Fruit fly (Drosophila melanogaster) whole organism, embryonic: ENCODE results near the gene Chrac-14.
A peak's percentile ranks its signal among the peaks of the same experiment; 100 is the strongest.

Experiments
- Bgb ChIP-seq: fragments of 200-800 bp; sonication (Bioruptor generic); IDR thresholded peaks from 2 replicates; pipeline ENCODE4 v1.3.6; 2022; ENCODE audit warnings: missing biosample characterization, missing genetic modification characterization; ENCODE audit not compliant: partially characterized antibody
- CG10274 ChIP-seq: fragments of 200-800 bp; sonication (Bioruptor generic); optimal IDR thresholded peaks from 3 replicates; lab custom pipeline; 2017; ENCODE audit warnings: missing biosample characterization, mild to moderate bottlenecking, missing genetic modification characterization
- CG11504 ChIP-seq: fragments of 200-800 bp; sonication (Bioruptor generic); optimal IDR thresholded peaks from 3 replicates; lab custom pipeline; 2019; ENCODE audit warnings: missing biosample characterization, mild to moderate bottlenecking, missing genetic modification characterization, moderate library complexity
- CG12155 ChIP-seq: fragments of 200-800 bp; sonication (Bioruptor generic); optimal IDR thresholded peaks from 3 replicates; lab custom pipeline; 2016; ENCODE audit warnings: missing biosample characterization, missing genetic modification characterization
- CG12219 ChIP-seq: fragments of 200-800 bp; sonication (Bioruptor generic); optimal IDR thresholded peaks from 3 replicates; lab custom pipeline; 2018; ENCODE audit warnings: missing biosample characterization, mild to moderate bottlenecking, missing genetic modification characterization
- CG14860 ChIP-seq: fragments of 200-800 bp; sonication (Bioruptor generic); IDR thresholded peaks from 3 replicates; pipeline ENCODE4 v1.3.6; 2022; ENCODE audit warnings: missing biosample characterization, missing genetic modification characterization; ENCODE audit not compliant: partially characterized antibody
- CG16863 ChIP-seq: fragments of 200-800 bp; sonication (Bioruptor generic); optimal IDR thresholded peaks from 3 replicates; lab custom pipeline; 2016; ENCODE audit warnings: missing biosample characterization, missing genetic modification characterization
- CG17359 ChIP-seq: fragments of 200-800 bp; sonication (Bioruptor generic); optimal IDR thresholded peaks from 3 replicates; lab custom pipeline; 2018; ENCODE audit warnings: missing biosample characterization, mild to moderate bottlenecking, missing genetic modification characterization, moderate library complexity
- CG18011 ChIP-seq: fragments of 200-800 bp; sonication (Bioruptor generic); optimal IDR thresholded peaks from 2 replicates; lab custom pipeline; 2017; ENCODE audit warnings: missing biosample characterization, missing genetic modification characterization, mild to moderate bottlenecking, moderate library complexity, missing genotype
- CG18764 ChIP-seq: fragments of 200-800 bp; sonication (Bioruptor generic); optimal IDR thresholded peaks from 3 replicates; lab custom pipeline; 2016; ENCODE audit warnings: missing biosample characterization, missing genetic modification characterization
- CG30020 ChIP-seq: fragments of 200-800 bp; optimal IDR thresholded peaks from 2 replicates; lab custom pipeline; 2019; ENCODE audit warnings: missing biosample characterization, mild to moderate bottlenecking, missing genetic modification characterization, moderate library complexity
- CG3065 ChIP-seq: fragments of 200-800 bp; sonication (Bioruptor generic); optimal IDR thresholded peaks from 2 replicates; lab custom pipeline; 2016; ENCODE audit warnings: missing biosample characterization, missing genetic modification characterization
- CG3163 ChIP-seq: fragments of 200-800 bp; sonication (Bioruptor generic); optimal IDR thresholded peaks from 3 replicates; lab custom pipeline; 2016; ENCODE audit warnings: missing biosample characterization, missing genetic modification characterization
- CG4617 ChIP-seq: fragments of 200-800 bp; sonication (Bioruptor generic); optimal IDR thresholded peaks from 3 replicates; lab custom pipeline; 2016; ENCODE audit warnings: missing biosample characterization, missing genetic modification characterization, borderline replicate concordance
- CG4707 ChIP-seq: fragments of 200-800 bp; sonication (Bioruptor generic); optimal IDR thresholded peaks from 2 replicates; lab custom pipeline; 2018; ENCODE audit warnings: missing biosample characterization, mild to moderate bottlenecking, missing genetic modification characterization, moderate library complexity
- CG5953 ChIP-seq: fragments of 200-800 bp; sonication (Bioruptor generic); IDR thresholded peaks from 2 replicates; pipeline ENCODE4 v1.3.6; 2022; ENCODE audit warnings: missing biosample characterization, missing genetic modification characterization
- CG7786 ChIP-seq: fragments of 200-800 bp; sonication (Bioruptor generic); optimal IDR thresholded peaks from 2 replicates; lab custom pipeline; 2016; ENCODE audit warnings: missing biosample characterization, missing genetic modification characterization
- CG8388 ChIP-seq: fragments of 200-800 bp; sonication (Bioruptor generic); optimal IDR thresholded peaks from 2 replicates; lab custom pipeline; 2019; ENCODE audit warnings: missing biosample characterization, mild to moderate bottlenecking, missing genetic modification characterization, moderate library complexity
- CG9215 ChIP-seq: fragments of 200-800 bp; sonication (Bioruptor generic); IDR thresholded peaks from 2 replicates; pipeline ENCODE4 v1.3.6; 2022; ENCODE audit warnings: missing biosample characterization, missing genetic modification characterization
- CG9876 ChIP-seq: fragments of 200-800 bp; sonication (Bioruptor generic); optimal IDR thresholded peaks from 2 replicates; lab custom pipeline; 2016; ENCODE audit warnings: missing biosample characterization, missing genetic modification characterization
- CG9932 ChIP-seq: fragments of 200-800 bp; sonication (Bioruptor generic); IDR thresholded peaks from 2 replicates; pipeline ENCODE4 v1.3.6; 2022; ENCODE audit warnings: missing biosample characterization, missing genetic modification characterization
- Doc3 ChIP-seq: fragments of 200-800 bp; sonication (Bioruptor generic); IDR thresholded peaks from 3 replicates; pipeline ENCODE4 v1.3.6; 2022; ENCODE audit warnings: missing biosample characterization, missing genetic modification characterization; ENCODE audit not compliant: partially characterized antibody
- Ets97D ChIP-seq: fragments of 200-800 bp; sonication (Bioruptor generic); optimal IDR thresholded peaks from 3 replicates; lab custom pipeline; 2016; ENCODE audit warnings: missing biosample characterization, missing genetic modification characterization
- HHEX ChIP-seq: fragments of 200-800 bp; sonication (Bioruptor generic); optimal IDR thresholded peaks from 3 replicates; lab custom pipeline; 2017; ENCODE audit warnings: missing biosample characterization, mild to moderate bottlenecking, missing genetic modification characterization, missing genetic modification reagents
- HmgD ChIP-seq: fragments of 200-800 bp; sonication (Bioruptor generic); optimal IDR thresholded peaks from 3 replicates; lab custom pipeline; 2016; ENCODE audit warnings: missing biosample characterization, missing genetic modification characterization
- Hmx ChIP-seq: fragments of 200-800 bp; sonication (Bioruptor generic); optimal IDR thresholded peaks from 2 replicates; lab custom pipeline; 2016; ENCODE audit warnings: missing biosample characterization, missing genetic modification characterization
- Hr39 ChIP-seq: fragments of >200 bp; optimal IDR thresholded peaks from 2 replicates; lab custom pipeline; 2017
- Lhr ChIP-seq: fragments of 200-800 bp; sonication (Bioruptor generic); optimal IDR thresholded peaks from 3 replicates; lab custom pipeline; 2017; ENCODE audit warnings: mild to moderate bottlenecking, missing biosample characterization, missing genetic modification reagents, missing genetic modification characterization
- Max ChIP-seq: fragments of 200-800 bp; sonication (Bioruptor generic); optimal IDR thresholded peaks from 2 replicates; lab custom pipeline; 2016; ENCODE audit warnings: missing biosample characterization, mild to moderate bottlenecking, missing genetic modification characterization
- Nf-YA ChIP-seq: fragments of 200-800 bp; sonication (Bioruptor generic); IDR thresholded peaks from 2 replicates; pipeline ENCODE4 v1.3.6; 2022; ENCODE audit warnings: missing biosample characterization, missing genetic modification characterization
- Rfx ChIP-seq: fragments of 200-800 bp; sonication (Bioruptor generic); IDR thresholded peaks from 2 replicates; pipeline ENCODE4 v1.3.6; 2022; ENCODE audit warnings: missing biosample characterization, missing genetic modification characterization
- aop ChIP-seq: fragments of 200-800 bp; sonication (Bioruptor generic); IDR thresholded peaks from 2 replicates; pipeline ENCODE4 v1.3.6; 2022; ENCODE audit warnings: missing biosample characterization, missing genetic modification characterization
- dpn ChIP-seq, 2 experiments: fragments of 200-800 bp; sonication (Bioruptor generic); optimal IDR thresholded peaks; 3 replicates each; lab custom pipeline; 2016; ENCODE audit warnings: missing biosample characterization in 2 of 2, missing genetic modification characterization in 2 of 2
- eve ChIP-seq, 2 experiments: fragments of >200 bp; optimal IDR thresholded peaks; 2 replicates each; lab custom pipeline; 2017; ENCODE audit warnings: missing biosample characterization in 2 of 2, missing genetic modification characterization in 2 of 2
- insv ChIP-seq, 2 experiments: fragments of 200-800 bp; sonication (Bioruptor generic); optimal IDR thresholded peaks; 3 replicates each; lab custom pipeline; 2016 to 2018; ENCODE audit warnings: missing biosample characterization in 2 of 2, missing genetic modification characterization in 2 of 2
- jigr1 ChIP-seq: fragments of 200-800 bp; sonication (Bioruptor generic); IDR thresholded peaks from 3 replicates; pipeline ENCODE4 v1.3.6; 2022; ENCODE audit warnings: missing biosample characterization, missing genetic modification characterization
- nau ChIP-seq: fragments of 200-800 bp; sonication (Bioruptor generic); optimal IDR thresholded peaks from 3 replicates; lab custom pipeline; 2017; ENCODE audit warnings: missing biosample characterization, mild to moderate bottlenecking, missing genetic modification characterization, missing genetic modification reagents
- nmo ChIP-seq: fragments of 200-800 bp; sonication (Bioruptor generic); optimal IDR thresholded peaks from 2 replicates; lab custom pipeline; 2018; ENCODE audit warnings: missing biosample characterization, mild to moderate bottlenecking, missing genetic modification characterization, moderate library complexity
- phol ChIP-seq: fragments of 200-800 bp; sonication (Bioruptor generic); optimal IDR thresholded peaks from 3 replicates; lab custom pipeline; 2018; ENCODE audit warnings: missing biosample characterization, mild to moderate bottlenecking, missing genetic modification characterization, moderate library complexity
- pzg ChIP-seq: fragments of 200-800 bp; sonication (Bioruptor generic); optimal IDR thresholded peaks from 3 replicates; lab custom pipeline; 2018; ENCODE audit warnings: missing biosample characterization, mild to moderate bottlenecking, missing genetic modification characterization, moderate library complexity
- salm ChIP-seq: fragments of 200-800 bp; sonication (Bioruptor generic); optimal IDR thresholded peaks from 2 replicates; lab custom pipeline; 2018; ENCODE audit warnings: missing biosample characterization, mild to moderate bottlenecking, missing genetic modification characterization
- schlank ChIP-seq: fragments of 200-800 bp; sonication (Bioruptor generic); optimal IDR thresholded peaks from 2 replicates; lab custom pipeline; 2018; ENCODE audit warnings: missing biosample characterization, mild to moderate bottlenecking, missing genetic modification characterization
- sens ChIP-seq: fragments of 200-800 bp; sonication (Bioruptor generic); peaks from one replicate; lab custom pipeline; 2016; ENCODE audit warnings: missing biosample characterization, missing genetic modification characterization
- slbo ChIP-seq: fragments of 200-800 bp; sonication (Bioruptor generic); IDR thresholded peaks from 2 replicates; pipeline ENCODE4 v1.3.6; 2022; ENCODE audit warnings: missing biosample characterization, missing genetic modification characterization
- slou ChIP-seq: fragments of 200-800 bp; sonication (Bioruptor generic); optimal IDR thresholded peaks from 3 replicates; lab custom pipeline; 2016; ENCODE audit warnings: missing biosample characterization, missing genetic modification characterization
- tll ChIP-seq, 2 experiments: fragments of 200-800 bp in 1 of 2; fragments of >200 bp in 1 of 2; sonication (Bioruptor generic) in 1 of 2; optimal IDR thresholded peaks; 2 replicates each; lab custom pipeline; 2017 to 2019; ENCODE audit warnings: missing biosample characterization in 2 of 2, missing genetic modification characterization in 2 of 2, mild to moderate bottlenecking in 1 of 2, moderate library complexity in 1 of 2
- zen ChIP-seq: fragments of 200-800 bp; sonication (Bioruptor generic); optimal IDR thresholded peaks from 3 replicates; lab custom pipeline; 2018; ENCODE audit warnings: missing biosample characterization, mild to moderate bottlenecking, missing genetic modification characterization, moderate library complexity
- zfh1 ChIP-seq: fragments of 200-800 bp; sonication (Bioruptor generic); IDR thresholded peaks from 3 replicates; pipeline ENCODE4 v1.3.6; 2022; ENCODE audit warnings: missing biosample characterization, missing genetic modification characterization

Chrac-14 gene

DNA sequence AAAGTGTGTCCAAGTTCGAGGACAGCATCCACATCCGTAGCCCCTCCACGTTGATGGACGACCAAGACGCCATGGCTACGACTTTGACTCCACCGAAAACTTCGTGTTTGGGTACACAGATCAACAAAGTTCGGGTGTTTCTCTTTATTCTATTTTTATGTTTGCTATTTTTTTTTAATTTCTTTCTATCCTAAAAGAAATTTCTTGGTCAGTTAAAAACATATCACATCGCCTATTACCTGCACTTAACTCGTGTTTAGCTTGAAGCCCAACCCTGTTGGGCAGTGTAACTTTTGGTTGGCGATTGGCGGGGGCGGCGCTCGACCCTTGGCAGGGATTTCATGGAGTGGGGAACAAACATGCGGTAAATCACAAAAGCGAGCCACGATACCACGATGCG lies 36.2 kb downstream of the Chrac-14 start (continued):
- peak; percentile 29 for TF ChIP-seq CG12155 (GFP tag; lab: Kevin White, UChicago)
- no peak for TF ChIP-seq Ets97D (GFP tag; lab: Kevin White, UChicago)
- TF ChIP-seq slou (GFP tag; lab: Kevin White, UChicago): no peak
- TF ChIP-seq CG30020 (tag; lab: Kevin White, UChicago): no peak
- TF ChIP-seq eve (GFP tag; optimal IDR thresholded peaks at IDR 0.05; lab: Kevin White, UChicago): no peak
- TF ChIP-seq Hmx (GFP tag; lab: Kevin White, UChicago): no peak
- peak; percentile 66 for TF ChIP-seq CG17359 (tag; lab: Kevin White, UChicago)
- TF ChIP-seq Doc3 (GFP tag; lab: Robert Waterston, UW): no peak
- TF ChIP-seq salm: no peak
- TF ChIP-seq, all 482 proteins: peak for 201

DNA sequence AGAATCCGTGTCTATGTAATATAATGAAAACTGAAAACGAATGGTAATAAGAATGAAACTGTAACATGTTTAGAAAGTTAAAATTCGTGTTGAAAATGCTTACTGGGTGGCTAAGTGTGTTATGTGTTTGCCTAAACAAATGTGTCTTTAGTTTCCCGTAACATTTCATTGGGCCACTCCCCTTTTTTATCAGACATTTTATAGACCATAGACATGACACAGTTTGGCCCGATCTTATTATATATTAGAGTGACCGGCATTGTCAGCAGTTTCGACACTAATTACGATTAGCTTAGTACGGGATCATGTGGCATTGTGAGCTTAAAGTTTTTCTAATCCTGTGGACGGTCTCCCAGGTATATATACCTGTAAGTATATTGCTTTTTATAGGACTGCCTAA lies 39.8 kb downstream of the Chrac-14 start, which contains the start of gene CheA29a:
Gene CheA29a (plus strand): TSS at position 301 of the 400 bp plus-strand sequence.
- no peak for TF ChIP-seq CG16863 (GFP tag; lab: Kevin White, UChicago)
- no peak for TF ChIP-seq CG4707 (GFP tag; lab: Kevin White, UChicago)
- TF ChIP-seq CG10274 (GFP tag; lab: Kevin White, UChicago): no peak
- no peak for TF ChIP-seq CG9215 (GFP tag; lab: Robert Waterston, UW)
- no peak for TF ChIP-seq slbo
- no peak for TF ChIP-seq sens (GFP tag; lab: Kevin White, UChicago)
- TF ChIP-seq CG3065 (GFP tag; lab: Kevin White, UChicago): no peak
- no peak for TF ChIP-seq CG12219 (GFP tag; lab: Kevin White, UChicago)
- no peak for TF ChIP-seq Hr39 (lab: Kevin White, UChicago)
- no peak for TF ChIP-seq CG9932 (GFP tag; lab: Robert Waterston, UW)
- no peak for TF ChIP-seq jigr1 (GFP tag; lab: Robert Waterston, UW)
- no peak for TF ChIP-seq aop
- no peak for TF ChIP-seq Rfx (GFP tag; lab: Robert Waterston, UW)
- TF ChIP-seq insv (GFP tag; optimal IDR thresholded peaks at IDR 0.05; lab: Kevin White, UChicago): no peak

DNA sequence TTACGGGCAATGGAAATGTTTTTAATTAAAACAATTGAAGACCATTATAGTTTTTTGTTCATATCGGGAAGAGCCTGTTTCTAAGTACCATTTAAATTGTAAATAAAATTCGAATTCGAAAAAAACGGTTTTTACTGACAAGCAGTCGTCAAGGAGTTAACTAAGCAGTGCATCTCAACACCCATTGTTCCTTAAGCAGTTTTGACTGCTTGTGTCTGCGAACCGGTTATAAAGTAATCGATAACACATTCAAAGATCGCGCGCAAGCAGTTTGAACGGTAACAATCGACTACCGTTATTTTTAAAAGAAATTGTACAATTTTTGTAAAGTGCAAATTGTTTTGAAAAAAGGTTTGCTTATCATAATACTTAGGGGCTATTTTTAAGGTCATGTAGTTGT lies 40.8 kb downstream of the Chrac-14 start:
- no peak for TF ChIP-seq CG30020 (tag; lab: Kevin White, UChicago)
- no peak for TF ChIP-seq CG5953
- no peak for TF ChIP-seq CG9876
- TF ChIP-seq CG14860 (GFP tag; lab: Robert Waterston, UW): peak; percentile 54
- TF ChIP-seq CG3163 (GFP tag; lab: Kevin White, UChicago): peak; percentile 2
- no peak for TF ChIP-seq zfh1
- TF ChIP-seq nmo: peak; percentile 35
- no peak for TF ChIP-seq HHEX (GFP tag; lab: Kevin White, UChicago)
- TF ChIP-seq Doc3 (GFP tag; lab: Robert Waterston, UW): no peak
- peak; percentile 67 for TF ChIP-seq zen (tag; lab: Kevin White, UChicago)
- TF ChIP-seq CG4617: no peak
- no peak for TF ChIP-seq CG8388
- TF ChIP-seq pzg (GFP tag; lab: Kevin White, UChicago): peak; percentile 62
- no peak for TF ChIP-seq Nf-YA
- peak; percentile 1 for TF ChIP-seq Max (GFP tag; lab: Kevin White, UChicago)
- no peak for TF ChIP-seq schlank (tag; lab: Kevin White, UChicago)
- peak in 1 of 2 experiments; percentile 20 for TF ChIP-seq dpn (GFP tag; optimal IDR thresholded peaks at IDR 0.05; lab: Kevin White, UChicago)
- TF ChIP-seq nau (GFP tag; lab: Kevin White, UChicago): no peak
- peak; percentile 41 for TF ChIP-seq CG11504 (tag; lab: Kevin White, UChicago)
- no peak for TF ChIP-seq tll (GFP tag; optimal IDR thresholded peaks at IDR 0.05; lab: Kevin White, UChicago)
- no peak for TF ChIP-seq CG7786 (GFP tag; lab: Kevin White, UChicago)
- peak; percentile 56; the same call in 1 of the 2 replicates for TF ChIP-seq Bgb (GFP tag; lab: Robert Waterston, UW)
- TF ChIP-seq CG18764: no peak
- peak; percentile 84 for TF ChIP-seq HmgD (GFP tag; lab: Kevin White, UChicago)
- TF ChIP-seq Lhr (GFP tag; lab: Kevin White, UChicago): peak; percentile 87
- TF ChIP-seq CG18011 (GFP tag; lab: Kevin White, UChicago): no peak
- TF ChIP-seq phol (tag; lab: Kevin White, UChicago): peak; percentile 51
